Worm (Caenorhabditis elegans) whole organism, young adult: ENCODE measurements around the gene C05D11.13.
A peak's percentile ranks its signal among the peaks of the same experiment; 100 is the strongest.

Source experiments
- F23B12.7 ChIP-seq: sonication (generic microtip); optimal IDR thresholded peaks from 2 replicates; lab custom pipeline; 2017; ENCODE audit warnings: missing genetic modification characterization, mild to moderate bottlenecking, missing compliant biosample characterization, antibody characterized with exemption, moderate library complexity; ENCODE audit not compliant: insufficient read depth
- F33H1.4 ChIP-seq: fragments of 200-800 bp; sonication (Bioruptor generic); IDR thresholded peaks from 2 replicates; pipeline ENCODE4 v1.3.6; 2022; ENCODE audit warnings: missing genetic modification reagents, missing genetic modification characterization, missing compliant biosample characterization
- akir-1 ChIP-seq: fragments of 200-800 bp; sonication (Bioruptor generic); optimal IDR thresholded peaks from 2 replicates; lab custom pipeline; 2018; ENCODE audit warnings: mild to moderate bottlenecking, missing genetic modification characterization, moderate library complexity, missing compliant biosample characterization
- attf-3 ChIP-seq: fragments of 200-800 bp; sonication (Bioruptor generic); conservative IDR thresholded peaks from 2 replicates; pipeline ENCODE4 v1.3.6; 2022; ENCODE audit warnings: missing genetic modification reagents, missing genetic modification characterization, missing compliant biosample characterization
- attf-5 ChIP-seq: fragments of 200-800 bp; sonication (Bioruptor generic); optimal IDR thresholded peaks from 2 replicates; lab custom pipeline; 2018; ENCODE audit warnings: mild to moderate bottlenecking, missing genetic modification characterization, missing compliant biosample characterization
- cebp-1 ChIP-seq, 2 experiments: fragments of 200-800 bp in 1 of 2; sonication (Bioruptor generic) in 1 of 2; sonication (generic microtip) in 1 of 2; IDR thresholded peaks in 1 of 2; optimal IDR thresholded peaks in 1 of 2; 2 replicates each; pipeline versions ENCODE4 v1.3.6 to Lab custom; 2017 to 2022; ENCODE audit warnings: missing compliant biosample characterization in 2 of 2, missing genetic modification characterization in 2 of 2, mild to moderate bottlenecking in 1 of 2, missing genetic modification reagents in 1 of 2, moderate library complexity in 1 of 2
- ceh-40 ChIP-seq: fragments of 200-800 bp; sonication (Bioruptor generic); IDR thresholded peaks from 2 replicates; pipeline ENCODE4 v1.3.6; 2022; ENCODE audit warnings: missing genetic modification characterization, missing compliant biosample characterization
- ceh-58 ChIP-seq: fragments of 200-800 bp; sonication (Bioruptor generic); IDR thresholded peaks from 2 replicates; pipeline ENCODE4 v1.3.6; 2022; ENCODE audit warnings: missing genetic modification characterization, missing compliant biosample characterization
- die-1 ChIP-seq: sonication (generic microtip); optimal IDR thresholded peaks from 2 replicates; lab custom pipeline; 2016; ENCODE audit warnings: missing genotype, mild to moderate bottlenecking, missing genetic modification characterization, missing compliant biosample characterization
- dpl-1 ChIP-seq: fragments of 150-350 bp; optimal IDR thresholded peaks from 2 replicates; lab custom pipeline; 2014; ENCODE audit warnings: missing biosample characterization, missing genetic modification reagents, missing genetic modification characterization
- efl-1 ChIP-seq: fragments of 150-350 bp; optimal IDR thresholded peaks from 2 replicates; lab custom pipeline; 2014; ENCODE audit warnings: missing biosample characterization, missing genetic modification reagents, missing genetic modification characterization
- ets-4 ChIP-seq: fragments of 200-800 bp; sonication (Bioruptor generic); optimal IDR thresholded peaks from 2 replicates; lab custom pipeline; 2018; ENCODE audit warnings: mild to moderate bottlenecking, missing genetic modification characterization, missing compliant biosample characterization
- gei-17 ChIP-seq: fragments of 200-800 bp; sonication (Bioruptor generic); optimal IDR thresholded peaks from 2 replicates; lab custom pipeline; 2018; ENCODE audit warnings: mild to moderate bottlenecking, missing genetic modification characterization, missing compliant biosample characterization
- hmg-1.2 ChIP-seq: fragments of 200-800 bp; sonication (Bioruptor generic); IDR thresholded peaks from 2 replicates; pipeline ENCODE4 v1.3.6; 2022; ENCODE audit warnings: missing genetic modification reagents, missing genetic modification characterization, missing compliant biosample characterization
- hrde-1 ChIP-seq: sonication (generic microtip); optimal IDR thresholded peaks from 2 replicates; lab custom pipeline; 2016; ENCODE audit warnings: missing genetic modification characterization, mild to moderate bottlenecking, missing compliant biosample characterization, moderate library complexity, missing genotype, missing genetic modification reagents, borderline replicate concordance
- lin-26 ChIP-seq: fragments of 200-800 bp; sonication (Bioruptor generic); IDR thresholded peaks from 2 replicates; pipeline ENCODE4 v1.3.6; 2022; ENCODE audit warnings: missing genetic modification reagents, missing genetic modification characterization, missing compliant biosample characterization
- lin-54 ChIP-seq: fragments of 200-800 bp; sonication (Bioruptor generic); optimal IDR thresholded peaks from 2 replicates; lab custom pipeline; 2018; ENCODE audit warnings: mild to moderate bottlenecking, missing genetic modification characterization, missing compliant biosample characterization
- lsy-27 ChIP-seq: sonication (generic microtip); optimal IDR thresholded peaks from 2 replicates; lab custom pipeline; 2017; ENCODE audit warnings: missing genetic modification characterization, mild to moderate bottlenecking, missing compliant biosample characterization, antibody characterized with exemption, missing genotype, borderline replicate concordance; ENCODE audit not compliant: insufficient read depth
- madf-3 ChIP-seq: fragments of 200-800 bp; sonication (Bioruptor generic); IDR thresholded peaks from 2 replicates; pipeline ENCODE4 v1.3.6; 2022; ENCODE audit warnings: missing genetic modification reagents, missing genetic modification characterization, missing compliant biosample characterization
- madf-6 ChIP-seq: fragments of 200-800 bp; sonication (Bioruptor generic); IDR thresholded peaks from 2 replicates; pipeline ENCODE4 v1.3.6; 2022; ENCODE audit warnings: missing genetic modification reagents, missing genetic modification characterization, missing compliant biosample characterization
- nfyb-1 ChIP-seq: fragments of 200-800 bp; sonication (Bioruptor generic); IDR thresholded peaks from 2 replicates; pipeline ENCODE4 v1.3.6; 2022; ENCODE audit warnings: missing genetic modification reagents, missing genetic modification characterization, missing compliant biosample characterization
- nhr-120 ChIP-seq: fragments of 200-800 bp; sonication (Bioruptor generic); IDR thresholded peaks from 2 replicates; pipeline ENCODE4 v1.3.6; 2022; ENCODE audit warnings: missing genetic modification characterization, missing compliant biosample characterization
- nhr-179 ChIP-seq: sonication (generic microtip); optimal IDR thresholded peaks from 2 replicates; lab custom pipeline; 2016; ENCODE audit warnings: mild to moderate bottlenecking, missing genetic modification characterization, missing compliant biosample characterization
- nhr-80 ChIP-seq: sonication (generic microtip); optimal IDR thresholded peaks from 2 replicates; lab custom pipeline; 2016; ENCODE audit warnings: missing genetic modification characterization, missing compliant biosample characterization
- rcor-1 ChIP-seq: fragments of 200-800 bp; sonication (Bioruptor generic); IDR thresholded peaks from 2 replicates; pipeline ENCODE4 v1.3.6; 2022; ENCODE audit warnings: missing genetic modification reagents, missing genetic modification characterization, missing compliant biosample characterization
- snpc-1.1 ChIP-seq: sonication (generic microtip); optimal IDR thresholded peaks from 2 replicates; lab custom pipeline; 2017; ENCODE audit warnings: missing genetic modification characterization, mild to moderate bottlenecking, missing compliant biosample characterization, antibody characterized with exemption, moderate library complexity, missing genotype, missing genetic modification reagents; ENCODE audit not compliant: insufficient read depth
- snpc-1.3 ChIP-seq: sonication (generic microtip); optimal IDR thresholded peaks from 2 replicates; lab custom pipeline; 2017; ENCODE audit warnings: missing genetic modification characterization, mild to moderate bottlenecking, missing compliant biosample characterization, antibody characterized with exemption, moderate library complexity, missing genotype, missing genetic modification reagents; ENCODE audit not compliant: insufficient read depth
- snpc-3.4 ChIP-seq: sonication (generic microtip); optimal IDR thresholded peaks from 2 replicates; lab custom pipeline; 2017; ENCODE audit warnings: missing genetic modification characterization, mild to moderate bottlenecking, missing compliant biosample characterization, antibody characterized with exemption, moderate library complexity, missing genotype, missing genetic modification reagents
- snpc-4 ChIP-seq, 5 experiments: fragments of 150-350 bp in 1 of 5; sonication (generic microtip) in 4 of 5; optimal IDR thresholded peaks; 2 replicates each; lab custom pipeline; 2014 to 2018; ENCODE audit warnings: missing genetic modification characterization in 5 of 5, missing biosample characterization in 3 of 5, antibody characterized with exemption in 2 of 5, mild to moderate bottlenecking in 2 of 5, missing compliant biosample characterization in 2 of 5, missing genotype in 2 of 5, moderate library complexity in 2 of 5, missing genetic modification reagents in 1 of 5
- sptf-2 ChIP-seq: fragments of 200-800 bp; sonication (Bioruptor generic); optimal IDR thresholded peaks from 2 replicates; lab custom pipeline; 2018; ENCODE audit warnings: mild to moderate bottlenecking, missing genetic modification characterization, missing compliant biosample characterization
- tlf-1 ChIP-seq: fragments of 200-800 bp; sonication (Bioruptor generic); optimal IDR thresholded peaks from 2 replicates; lab custom pipeline; 2018; ENCODE audit warnings: mild to moderate bottlenecking, missing genetic modification characterization, missing compliant biosample characterization
- ztf-18 ChIP-seq: sonication (generic microtip); optimal IDR thresholded peaks from 2 replicates; lab custom pipeline; 2016; ENCODE audit warnings: missing genotype, mild to moderate bottlenecking, missing genetic modification characterization, missing compliant biosample characterization

C05D11.13 gene

DNA sequence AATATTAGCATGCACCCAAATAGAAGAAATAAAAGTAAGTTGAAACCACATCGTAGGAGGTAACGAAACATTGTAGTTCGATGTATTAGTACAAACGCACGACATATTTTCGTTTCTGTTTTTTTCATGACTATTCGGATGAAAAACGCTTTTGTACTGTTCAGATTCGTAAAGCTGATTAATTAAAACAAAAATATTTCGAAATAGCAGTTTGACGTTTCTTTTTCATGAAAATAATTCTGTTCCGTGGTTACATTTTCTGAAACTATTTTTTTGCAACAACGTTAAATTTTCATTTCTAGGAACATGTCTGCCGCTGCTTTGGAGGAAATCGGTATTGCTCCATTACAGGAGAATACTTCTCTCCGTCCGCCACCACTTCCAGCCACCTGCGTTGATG lies 45.1 kb upstream of the C05D11.13 start, which contains the start of gene rpt-3:
Gene rpt-3, plus strand, starts transcription at position 301 of the 400 bp plus-strand sequence.
- peak; percentile 33 for TF ChIP-seq madf-6
- TF ChIP-seq die-1 (tag; lab: Kevin White, UChicago), result no peak
- TF ChIP-seq, all 124 proteins: peak for 1

DNA sequence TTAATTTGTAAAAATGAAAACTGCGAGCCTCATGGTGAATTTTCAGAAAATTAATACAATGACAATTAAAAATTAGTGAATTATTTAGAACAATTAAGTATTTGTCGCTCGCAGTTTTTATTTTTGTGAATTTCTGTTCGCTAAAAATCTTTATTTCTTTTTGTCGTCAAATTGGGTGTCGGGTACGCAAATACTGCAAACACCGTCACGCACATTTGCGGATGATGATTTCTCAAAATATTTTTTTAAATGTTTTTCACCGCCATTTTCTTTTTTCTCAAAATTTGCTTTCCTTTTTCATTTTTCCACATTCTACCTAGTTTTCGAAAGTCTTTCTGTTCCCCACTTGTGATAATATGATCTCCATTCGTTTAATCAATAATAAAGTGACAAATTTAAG lies 44.5 kb upstream of the C05D11.13 start:
- TF ChIP-seq akir-1 (GFP tag; lab: Kevin White, UChicago) (no peak), hmg-1.2 (GFP tag; lab: Robert Waterston, UW) (0 out of 2 replicates have a peak, but pooled peaks have one; percentile 9), efl-1 (peak; percentile 61), F33H1.4 (GFP tag; lab: Robert Waterston, UW) (peak; percentile 34; the same call in 1 of the 2 replicates), snpc-3.4 (tag; lab: Kevin White, UChicago) (peak; percentile 52), ztf-18 (tag; lab: Kevin White, UChicago) (no peak), snpc-1.1 (no peak), madf-6 (peak; percentile 47; the same call in 1 of the 2 replicates), snpc-1.3 (tag; lab: Kevin White, UChicago) (peak; percentile 73), nfyb-1 (GFP tag; lab: Robert Waterston, UW) (peak; percentile 60; the same call in 1 of the 2 replicates), lin-54 (GFP tag; lab: Kevin White, UChicago) (peak; percentile 51), dpl-1 (peak; percentile 24), F23B12.7 (tag; lab: Kevin White, UChicago) (peak; percentile 43), ceh-40 (GFP tag; lab: Robert Waterston, UW) (no peak), attf-3 (GFP tag; lab: Robert Waterston, UW) (0 out of 2 replicates have a peak, but pooled peaks have one; percentile 12), snpc-4 (GFP tag; optimal IDR thresholded peaks at IDR 0.05; lab: Kevin White, UChicago) (no peak), snpc-4 (tag; optimal IDR thresholded peaks at IDR 0.05; lab: Kevin White, UChicago) (peak in 1 of 4 experiments; percentile 1)

DNA sequence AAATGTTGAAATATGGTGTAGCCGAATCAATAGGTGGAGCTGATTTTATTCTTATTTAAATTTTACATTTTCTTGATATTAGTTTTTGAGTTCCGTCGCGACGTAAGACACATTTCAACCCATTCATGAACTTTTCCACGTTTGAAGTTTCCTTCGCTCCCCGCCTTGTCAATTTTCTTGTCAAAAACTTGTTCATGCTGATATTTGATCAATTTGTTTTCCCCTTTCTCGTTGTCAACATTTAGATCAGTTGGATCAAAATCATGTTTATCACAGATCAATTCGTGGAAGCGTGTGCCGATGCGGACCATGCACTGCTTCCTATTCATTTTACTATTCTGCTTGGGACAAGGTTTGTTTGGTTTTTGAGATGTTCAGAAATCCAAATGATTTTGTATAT lies 38.5 kb upstream of the C05D11.13 start, which contains the start of gene chtb-2:
Gene chtb-2, plus strand, starts transcription at position 301 of the 400 bp plus-strand sequence.
- TF ChIP-seq nhr-179 (tag; lab: Kevin White, UChicago) (no peak), gei-17 (GFP tag; lab: Kevin White, UChicago) (no peak), attf-5 (GFP tag; lab: Kevin White, UChicago) (no peak), nhr-120 (GFP tag; lab: Robert Waterston, UW) (no peak), lin-26 (GFP tag; lab: Robert Waterston, UW) (no peak), rcor-1 (no peak), tlf-1 (GFP tag; lab: Kevin White, UChicago) (no peak), sptf-2 (GFP tag; lab: Kevin White, UChicago) (no peak), die-1 (tag; lab: Kevin White, UChicago) (no peak), akir-1 (GFP tag; lab: Kevin White, UChicago) (no peak), hrde-1 (tag; lab: Kevin White, UChicago) (no peak), nhr-80 (no peak), lsy-27 (tag; lab: Kevin White, UChicago) (no peak), snpc-4 (GFP tag; optimal IDR thresholded peaks at IDR 0.05; lab: Kevin White, UChicago) (no peak), snpc-4 (tag; optimal IDR thresholded peaks at IDR 0.05; lab: Kevin White, UChicago) (no peak), ets-4 (GFP tag; lab: Kevin White, UChicago) (no peak), ceh-58 (GFP tag; lab: Robert Waterston, UW) (no peak), snpc-1.3 (tag; lab: Kevin White, UChicago) (no peak), madf-3 (GFP tag; lab: Robert Waterston, UW) (no peak), cebp-1 (GFP tag; IDR thresholded peaks at IDR 0.05; lab: Robert Waterston, UW) (no peak), cebp-1 (tag; optimal IDR thresholded peaks at IDR 0.05; lab: Kevin White, UChicago) (no peak)
